Worm (Caenorhabditis elegans) whole organism, L4 larva: ENCODE data around the gene mlc-7.

Source experiments
- R02D3.7 ChIP-seq: fragments of 150-350 bp; sonication (generic microtip); optimal IDR thresholded peaks from 3 replicates; lab custom pipeline; 2014; ENCODE audit warnings: missing biosample characterization, missing genetic modification characterization
- T26A8.4 ChIP-seq: fragments of 200-800 bp; sonication (Bioruptor generic); IDR thresholded peaks from 2 replicates; pipeline ENCODE4 v1.3.6; 2022; ENCODE audit warnings: missing genetic modification characterization, missing compliant biosample characterization
- ZK546.5 ChIP-seq, 2 experiments: sonication (generic microtip); optimal IDR thresholded peaks; 2 replicates each; lab custom pipeline; 2017; ENCODE audit warnings: missing biosample characterization in 2 of 2, missing genetic modification characterization in 2 of 2
- ceh-82 ChIP-seq: sonication (generic microtip); optimal IDR thresholded peaks from 2 replicates; lab custom pipeline; 2017; ENCODE audit warnings: missing biosample characterization, missing genetic modification characterization
- dpl-1 ChIP-seq: fragments of 150-350 bp; optimal IDR thresholded peaks from 2 replicates; lab custom pipeline; 2014; ENCODE audit warnings: missing biosample characterization, missing genetic modification reagents, missing genetic modification characterization
- egl-27 ChIP-seq: sonication (generic microtip); optimal IDR thresholded peaks from 3 replicates; lab custom pipeline; 2017; ENCODE audit warnings: missing biosample characterization, missing genetic modification reagents, missing genetic modification characterization
- jun-1 ChIP-seq: fragments of 150-350 bp; optimal IDR thresholded peaks from 2 replicates; lab custom pipeline; 2014; ENCODE audit warnings: missing biosample characterization, missing genetic modification reagents, missing genetic modification characterization
- lin-15B ChIP-seq: fragments of 150-350 bp; sonication (generic microtip); optimal IDR thresholded peaks from 3 replicates; lab custom pipeline; 2014; ENCODE audit warnings: missing biosample characterization, missing genetic modification characterization
- mep-1 ChIP-seq: fragments of 150-350 bp; sonication (generic microtip); optimal IDR thresholded peaks from 3 replicates; lab custom pipeline; 2014; ENCODE audit warnings: missing biosample characterization, missing genetic modification characterization
- nhr-6 ChIP-seq: fragments of 150-350 bp; optimal IDR thresholded peaks from 2 replicates; lab custom pipeline; 2014; ENCODE audit warnings: missing biosample characterization, missing genetic modification characterization
- spr-3 ChIP-seq: fragments of 200-800 bp; sonication (Bioruptor generic); optimal IDR thresholded peaks from 2 replicates; lab custom pipeline; 2018; ENCODE audit warnings: mild to moderate bottlenecking, missing genetic modification characterization, missing compliant biosample characterization
- unc-130 ChIP-seq: sonication (generic microtip); optimal IDR thresholded peaks from 2 replicates; lab custom pipeline; 2016; ENCODE audit warnings: missing genetic modification reagents, missing genetic modification characterization, missing compliant biosample characterization

DNA sequence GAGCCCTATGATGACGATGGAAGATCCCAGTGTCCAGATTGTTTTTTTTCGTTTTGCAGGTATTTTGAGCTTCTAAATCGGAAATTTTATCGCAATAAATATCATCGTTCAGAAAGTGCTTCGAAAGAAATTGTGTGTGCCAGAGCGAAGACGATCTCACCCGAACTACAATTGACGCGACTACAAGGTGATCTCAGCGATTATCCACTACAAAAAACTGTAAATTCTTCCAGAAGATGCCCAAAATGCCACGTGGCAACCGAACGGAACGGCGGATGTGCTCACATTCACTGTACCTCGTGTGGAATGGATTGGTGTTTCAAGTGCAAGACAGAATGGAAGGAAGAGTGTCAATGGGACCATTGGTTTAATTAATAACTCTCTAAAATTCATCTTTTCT, 21.6 kb downstream of the mlc-7 start, which contains the start of gene mdt-29:
- no peak for TF ChIP-seq jun-1 (tag; lab: Kevin White, UChicago)
- no peak for TF ChIP-seq unc-130 (GFP tag; lab: Kevin White, UChicago)
- TF ChIP-seq egl-27 (tag; lab: Kevin White, UChicago), result no peak
- TF ChIP-seq mep-1, result no peak
- no peak for TF ChIP-seq dpl-1 (GFP tag; lab: Kevin White, UChicago)
- no peak for TF ChIP-seq lin-15B (tag; lab: Kevin White, UChicago)
- TF ChIP-seq ceh-82, result no peak
- no peak for TF ChIP-seq T26A8.4 (GFP tag; lab: Robert Waterston, UW)
- no peak for TF ChIP-seq R02D3.7 (tag; lab: Kevin White, UChicago)
- TF ChIP-seq spr-3 (GFP tag; lab: Kevin White, UChicago), result no peak
- TF ChIP-seq ZK546.5 (tag; optimal IDR thresholded peaks at IDR 0.05; lab: Kevin White, UChicago), result no peak
- no peak for TF ChIP-seq nhr-6 (tag; lab: Kevin White, UChicago)
